Worm (Caenorhabditis elegans) whole organism, mixed stage, embryonic: ENCODE results near the gene ints-6.

ENCODE experiments used
- blmp-1 ChIP-seq: fragments of 150-350 bp; optimal IDR thresholded peaks from 2 replicates; lab custom pipeline; 2014; ENCODE audit warnings: missing biosample characterization, missing genetic modification characterization
- pha-4 ChIP-seq: fragments of 150-350 bp; optimal IDR thresholded peaks from 2 replicates; lab custom pipeline; 2018; ENCODE audit warnings: missing biosample characterization, missing genetic modification reagents, missing genetic modification characterization

- TF ChIP-seq blmp-1 (tag; lab: Kevin White, UChicago) (no peak), pha-4 (tag; lab: Kevin White, UChicago) (no peak)
Observed at ce11 chrIV:8723720-8724119, 32.2 kb downstream of the ints-6 start, which contains the start of gene F21D5.9.
